Worm (Caenorhabditis elegans): Measurements from ENCODE around the gene lgg-1.

DNA sequence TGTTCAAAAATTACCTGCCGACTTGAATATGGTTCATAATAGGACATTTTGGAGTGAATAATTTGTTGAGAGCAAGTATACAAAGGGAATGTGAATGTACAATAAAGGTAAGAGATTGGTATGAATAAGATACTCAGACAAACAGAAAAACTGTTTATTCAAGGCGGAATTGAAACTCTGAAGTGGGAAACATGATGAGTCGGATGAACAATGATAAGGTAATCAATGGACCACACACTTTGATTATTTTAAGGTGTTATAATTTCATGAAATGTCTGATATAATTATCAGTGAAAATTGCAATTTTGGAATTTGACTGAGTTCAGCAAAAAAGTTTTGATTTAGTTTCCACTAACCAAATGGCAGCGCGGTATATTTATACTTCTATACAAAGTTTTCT lies 8.0 kb downstream of the lgg-1 start:
- no peak for TF ChIP-seq ztf-22 (GFP tag; optimal IDR thresholded peaks at IDR 0.05)
- no peak for TF ChIP-seq ets-4 (GFP tag; optimal IDR thresholded peaks at IDR 0.05)

Measured in whole organism, young adult.